Worm (Caenorhabditis elegans) whole organism, L1 larva: Measurements from ENCODE around the gene F46B6.13.

Source experiments
- ama-1 ChIP-seq: fragments of 150-350 bp; optimal IDR thresholded peaks from 2 replicates; lab custom pipeline; 2014
- ceh-88 ChIP-seq: fragments of 200-800 bp; sonication (Bioruptor generic); IDR thresholded peaks from 2 replicates; pipeline ENCODE4 v1.3.6; 2022; ENCODE audit warnings: missing genetic modification characterization, missing compliant biosample characterization
- efl-1 ChIP-seq, 4 experiments: fragments of 150-350 bp; optimal IDR thresholded peaks in 3 of 4; peaks in 1 of 4; 1 replicate in 1 of 4; 2 replicates in 3 of 4; lab custom pipeline; 2014; ENCODE audit warnings: missing biosample characterization in 2 of 4, missing genetic modification characterization in 2 of 4, missing genetic modification reagents in 2 of 4
- egl-27 ChIP-seq, 2 experiments: fragments of 150-350 bp in 1 of 2; sonication (generic microtip); optimal IDR thresholded peaks; 3 replicates each; lab custom pipeline; 2017 to 2018; ENCODE audit warnings: missing biosample characterization in 2 of 2, missing genetic modification characterization in 2 of 2, missing genetic modification reagents in 2 of 2
- elt-3 ChIP-seq, 6 experiments: fragments of 150-350 bp in 1 of 6; sonication (generic microtip); optimal IDR thresholded peaks; 2 replicates each; lab custom pipeline; 2017 to 2018; ENCODE audit warnings: missing biosample characterization in 6 of 6, missing genetic modification characterization in 6 of 6, inconsistent platforms in 1 of 6
- lin-13 ChIP-seq: fragments of 150-350 bp; optimal IDR thresholded peaks from 2 replicates; lab custom pipeline; 2014; ENCODE audit warnings: missing biosample characterization, missing genetic modification reagents, missing genetic modification characterization
- lin-14 ChIP-seq: fragments of 200-800 bp; sonication (Bioruptor generic); optimal IDR thresholded peaks from 2 replicates; lab custom pipeline; 2018; ENCODE audit warnings: mild to moderate bottlenecking, missing genetic modification characterization, moderate library complexity, missing compliant biosample characterization
- nhr-11 ChIP-seq: fragments of 150-350 bp; optimal IDR thresholded peaks from 2 replicates; lab custom pipeline; 2014; ENCODE audit warnings: missing biosample characterization, missing genetic modification characterization
- nhr-28 ChIP-seq: fragments of 150-350 bp; optimal IDR thresholded peaks from 2 replicates; lab custom pipeline; 2014; ENCODE audit warnings: missing biosample characterization, missing genetic modification characterization
- pag-3 ChIP-seq: sonication (generic microtip); optimal IDR thresholded peaks from 2 replicates; lab custom pipeline; 2017; ENCODE audit warnings: missing genetic modification characterization, mild to moderate bottlenecking, missing compliant biosample characterization, antibody characterized with exemption, borderline replicate concordance; ENCODE audit not compliant: insufficient read depth
- skn-1 ChIP-seq: fragments of 150-350 bp; optimal IDR thresholded peaks from 2 replicates; lab custom pipeline; 2014; ENCODE audit warnings: missing biosample characterization, missing genetic modification characterization
- sox-4 ChIP-seq: sonication (generic microtip); optimal IDR thresholded peaks from 2 replicates; lab custom pipeline; 2016; ENCODE audit warnings: missing genetic modification characterization, missing compliant biosample characterization
- xbp-1 ChIP-seq: sonication (generic microtip); optimal IDR thresholded peaks from 2 replicates; lab custom pipeline; 2016; ENCODE audit warnings: missing genetic modification characterization, missing compliant biosample characterization
- ztf-11 ChIP-seq, 2 experiments: sonication (generic microtip); optimal IDR thresholded peaks; 2 replicates each; lab custom pipeline; 2016 to 2017; ENCODE audit warnings: missing genetic modification characterization in 2 of 2, missing biosample characterization in 1 of 2, missing compliant biosample characterization in 1 of 2

- TF ChIP-seq pag-3 (no peak), ceh-88 (no peak), lin-13 (GFP tag; lab: Kevin White, UChicago) (no peak), sox-4 (tag; lab: Kevin White, UChicago) (no peak), xbp-1 (tag; lab: Kevin White, UChicago) (no peak), efl-1 (optimal IDR thresholded peaks at IDR 0.05; lab: Kevin White, UChicago) (no peak), efl-1 (GFP tag; optimal IDR thresholded peaks at IDR 0.05 in 1 of 2; lab: Kevin White, UChicago) (no peak), egl-27 (tag; optimal IDR thresholded peaks at IDR 0.05; lab: Kevin White, UChicago) (no peak), ama-1 (lab: Kevin White, UChicago) (no peak), elt-3 (tag; optimal IDR thresholded peaks at IDR 0.05; lab: Kevin White, UChicago) (no peak), lin-14 (GFP tag; lab: Kevin White, UChicago) (no peak), skn-1 (no peak), nhr-28 (tag; lab: Kevin White, UChicago) (no peak), ztf-11 (tag; optimal IDR thresholded peaks at IDR 0.05; lab: Kevin White, UChicago) (no peak), nhr-11 (tag; lab: Kevin White, UChicago) (no peak)
These were observed 3.0 kb downstream of the F46B6.13 start for ce11 chrV:9796002-9796401.
